Fruit fly (Drosophila melanogaster) whole organism, embryonic: ENCODE results near the gene CG42854.

Source experiments
- Ada2b ChIP-seq: fragments of 200-800 bp; sonication (Bioruptor generic); IDR thresholded peaks from 2 replicates; pipeline ENCODE4 v1.3.6; 2022; ENCODE audit warnings: missing biosample characterization, missing genetic modification characterization
- Antp ChIP-seq: fragments of 200-800 bp; sonication (Bioruptor generic); optimal IDR thresholded peaks from 3 replicates; lab custom pipeline; 2016; ENCODE audit warnings: missing biosample characterization, missing genetic modification characterization
- B-H2 ChIP-seq: fragments of 200-800 bp; sonication (Bioruptor generic); optimal IDR thresholded peaks from 2 replicates; lab custom pipeline; 2018; ENCODE audit warnings: missing biosample characterization, mild to moderate bottlenecking, missing genetic modification characterization
- CG12104 ChIP-seq: fragments of 200-800 bp; sonication (Bioruptor generic); optimal IDR thresholded peaks from 3 replicates; lab custom pipeline; 2016; ENCODE audit warnings: missing biosample characterization, missing genetic modification characterization
- CG12155 ChIP-seq: fragments of 200-800 bp; sonication (Bioruptor generic); optimal IDR thresholded peaks from 3 replicates; lab custom pipeline; 2016; ENCODE audit warnings: missing biosample characterization, missing genetic modification characterization
- CG15514 ChIP-seq: fragments of 200-800 bp; sonication (Bioruptor generic); optimal IDR thresholded peaks from 3 replicates; lab custom pipeline; 2017; ENCODE audit warnings: missing biosample characterization, missing genetic modification characterization, mild to moderate bottlenecking, moderate library complexity, missing genetic modification reagents
- CG17385 ChIP-seq: fragments of 200-800 bp; sonication (Bioruptor generic); optimal IDR thresholded peaks from 3 replicates; lab custom pipeline; 2018; ENCODE audit warnings: missing biosample characterization, mild to moderate bottlenecking, missing genetic modification characterization
- CG17829 ChIP-seq: fragments of 200-800 bp; optimal IDR thresholded peaks from 2 replicates; lab custom pipeline; 2019; ENCODE audit warnings: missing biosample characterization, mild to moderate bottlenecking, missing genetic modification characterization, moderate library complexity
- CG32772 ChIP-seq: fragments of 200-800 bp; sonication (Bioruptor generic); IDR thresholded peaks from 2 replicates; pipeline ENCODE4 v1.3.6; 2022; ENCODE audit warnings: missing biosample characterization, missing genetic modification characterization
- CG4404 ChIP-seq: fragments of 200-800 bp; sonication (Bioruptor generic); IDR thresholded peaks from 2 replicates; pipeline ENCODE4 v1.3.6; 2022; ENCODE audit warnings: missing biosample characterization, missing genetic modification characterization
- CG6765 ChIP-seq: fragments of 200-800 bp; sonication (Bioruptor generic); optimal IDR thresholded peaks from 3 replicates; lab custom pipeline; 2017; ENCODE audit warnings: missing biosample characterization, mild to moderate bottlenecking, missing genetic modification characterization
- CG7357 ChIP-seq: fragments of 200-800 bp; sonication (Bioruptor generic); IDR thresholded peaks from 3 replicates; pipeline ENCODE4 v1.3.6; 2022; ENCODE audit warnings: missing biosample characterization, missing genetic modification characterization
- CG8281 ChIP-seq: fragments of 200-800 bp; sonication (Bioruptor generic); optimal IDR thresholded peaks from 2 replicates; lab custom pipeline; 2018; ENCODE audit warnings: missing biosample characterization, mild to moderate bottlenecking, missing genetic modification characterization, moderate library complexity
- CG8944 ChIP-seq: fragments of 200-800 bp; sonication (Bioruptor generic); optimal IDR thresholded peaks from 3 replicates; lab custom pipeline; 2016; ENCODE audit warnings: missing biosample characterization, missing genetic modification characterization
- CG9727 ChIP-seq: fragments of 200-800 bp; sonication (Bioruptor generic); optimal IDR thresholded peaks from 3 replicates; lab custom pipeline; 2017; ENCODE audit warnings: missing biosample characterization, mild to moderate bottlenecking, missing genetic modification characterization
- Dad ChIP-seq: fragments of 200-800 bp; sonication (Bioruptor generic); optimal IDR thresholded peaks from 3 replicates; lab custom pipeline; 2016; ENCODE audit warnings: missing biosample characterization, missing genetic modification characterization
- Dfd ChIP-seq, 2 experiments: fragments of >200 bp; optimal IDR thresholded peaks; 2 replicates each; lab custom pipeline; 2017; ENCODE audit warnings: missing biosample characterization in 2 of 2, missing genetic modification characterization in 2 of 2
- Drgx ChIP-seq: fragments of 200-800 bp; sonication (Bioruptor generic); IDR thresholded peaks from 2 replicates; pipeline ENCODE4 v1.3.6; 2022; ENCODE audit warnings: missing biosample characterization, missing genetic modification characterization
- Ets65A ChIP-seq: fragments of 200-800 bp; sonication (Bioruptor generic); peaks from one replicate; lab custom pipeline; 2016; ENCODE audit warnings: missing biosample characterization, missing genetic modification characterization
- GATAe ChIP-seq: fragments of 200-800 bp; sonication (Bioruptor generic); conservative IDR thresholded peaks from 2 replicates; pipeline ENCODE4 v1.3.6; 2022; ENCODE audit warnings: missing biosample characterization, missing genetic modification characterization
- HLHmδ ChIP-seq: fragments of 200-800 bp; sonication (Bioruptor generic); optimal IDR thresholded peaks from 2 replicates; lab custom pipeline; 2018; ENCODE audit warnings: missing biosample characterization, mild to moderate bottlenecking, missing genetic modification characterization, moderate library complexity
- Hr3 ChIP-seq: fragments of 200-800 bp; sonication (Bioruptor generic); optimal IDR thresholded peaks from 3 replicates; lab custom pipeline; 2016; ENCODE audit warnings: missing biosample characterization, missing genetic modification characterization
- Meics ChIP-seq: fragments of 200-800 bp; sonication (Bioruptor generic); optimal IDR thresholded peaks from 2 replicates; lab custom pipeline; 2017; ENCODE audit warnings: missing biosample characterization, mild to moderate bottlenecking, missing genetic modification characterization
- Neu2 ChIP-seq: fragments of 200-800 bp; sonication (Bioruptor generic); optimal IDR thresholded peaks from 3 replicates; lab custom pipeline; 2016; ENCODE audit warnings: missing biosample characterization, missing genetic modification characterization, borderline replicate concordance
- Nf-YC ChIP-seq: fragments of 200-800 bp; optimal IDR thresholded peaks from 3 replicates; lab custom pipeline; 2019; ENCODE audit warnings: missing biosample characterization, mild to moderate bottlenecking, missing genetic modification characterization, moderate library complexity
- Poxn ChIP-seq: fragments of 200-800 bp; sonication (Bioruptor generic); IDR thresholded peaks from 2 replicates; pipeline ENCODE4 v1.3.6; 2022; ENCODE audit warnings: missing biosample characterization, missing genetic modification characterization
- Rx ChIP-seq: fragments of 200-800 bp; sonication (Bioruptor generic); IDR thresholded peaks from 2 replicates; pipeline ENCODE4 v1.3.6; 2022; ENCODE audit warnings: missing biosample characterization, missing genetic modification characterization
- Scr ChIP-seq: fragments of 200-800 bp; sonication (Bioruptor generic); IDR thresholded peaks from 2 replicates; pipeline ENCODE4 v1.3.6; 2022; ENCODE audit warnings: missing biosample characterization, missing genetic modification characterization; ENCODE audit not compliant: partially characterized antibody
- Side ChIP-seq: fragments of 200-800 bp; sonication (Bioruptor generic); optimal IDR thresholded peaks from 2 replicates; lab custom pipeline; 2016; ENCODE audit warnings: missing biosample characterization, missing genetic modification characterization
- Sox100B ChIP-seq: fragments of 200-800 bp; sonication (Bioruptor generic); optimal IDR thresholded peaks from 3 replicates; lab custom pipeline; 2018; ENCODE audit warnings: missing biosample characterization, mild to moderate bottlenecking, missing genetic modification characterization
- Xbp1 ChIP-seq: fragments of 200-800 bp; sonication (Bioruptor generic); optimal IDR thresholded peaks from 3 replicates; lab custom pipeline; 2016; ENCODE audit warnings: missing biosample characterization, mild to moderate bottlenecking, missing genetic modification characterization
- bcd ChIP-seq: fragments of 200-800 bp; sonication (Bioruptor generic); optimal IDR thresholded peaks from 2 replicates; lab custom pipeline; 2017; ENCODE audit warnings: missing biosample characterization, mild to moderate bottlenecking, missing genetic modification characterization
- bsh ChIP-seq, 2 experiments: fragments of 200-800 bp; sonication (Bioruptor generic); optimal IDR thresholded peaks; 2 replicates each; lab custom pipeline; 2017 to 2018; ENCODE audit warnings: mild to moderate bottlenecking in 2 of 2, missing biosample characterization in 2 of 2, missing genetic modification characterization in 2 of 2, moderate library complexity in 1 of 2
- cad ChIP-seq: fragments of >200 bp; optimal IDR thresholded peaks from 2 replicates; lab custom pipeline; 2017; ENCODE audit warnings: missing biosample characterization, missing genetic modification characterization
- emc ChIP-seq: fragments of 200-800 bp; sonication (Bioruptor generic); optimal IDR thresholded peaks from 2 replicates; lab custom pipeline; 2016; ENCODE audit warnings: missing biosample characterization, missing genetic modification characterization
- eve ChIP-seq, 2 experiments: fragments of >200 bp; optimal IDR thresholded peaks; 2 replicates each; lab custom pipeline; 2017; ENCODE audit warnings: missing biosample characterization in 2 of 2, missing genetic modification characterization in 2 of 2
- ewg ChIP-seq: fragments of 200-800 bp; sonication (Bioruptor generic); optimal IDR thresholded peaks from 3 replicates; lab custom pipeline; 2017; ENCODE audit warnings: mild to moderate bottlenecking, missing biosample characterization, missing genetic modification reagents, missing genetic modification characterization
- exex ChIP-seq: fragments of 200-800 bp; sonication (Bioruptor generic); optimal IDR thresholded peaks from 4 replicates; lab custom pipeline; 2018; ENCODE audit warnings: missing biosample characterization, mild to moderate bottlenecking, missing genetic modification characterization, moderate library complexity
- fd3F ChIP-seq: fragments of 200-800 bp; sonication (Bioruptor generic); optimal IDR thresholded peaks from 2 replicates; lab custom pipeline; 2018; ENCODE audit warnings: missing biosample characterization, mild to moderate bottlenecking, missing genetic modification characterization, moderate library complexity
- fru ChIP-seq: fragments of >200 bp; optimal IDR thresholded peaks from 2 replicates; lab custom pipeline; 2017
- gce ChIP-seq: fragments of 200-800 bp; sonication (Bioruptor generic); IDR thresholded peaks from 3 replicates; pipeline ENCODE4 v1.3.6; 2022; ENCODE audit warnings: missing biosample characterization, missing genetic modification characterization
- grau ChIP-seq: fragments of 200-800 bp; optimal IDR thresholded peaks from 3 replicates; lab custom pipeline; 2019; ENCODE audit warnings: missing biosample characterization, mild to moderate bottlenecking, missing genetic modification characterization, moderate library complexity
- lmd ChIP-seq: fragments of 200-800 bp; sonication (Bioruptor generic); IDR thresholded peaks from 2 replicates; pipeline ENCODE4 v1.3.6; 2022; ENCODE audit warnings: missing biosample characterization, missing genetic modification characterization
- pb ChIP-seq: fragments of 200-800 bp; sonication (Bioruptor generic); optimal IDR thresholded peaks from 3 replicates; lab custom pipeline; 2016; ENCODE audit warnings: missing biosample characterization, missing genetic modification characterization
- sr ChIP-seq: fragments of 200-800 bp; sonication (Bioruptor generic); IDR thresholded peaks from 3 replicates; pipeline ENCODE4 v1.3.6; 2022; ENCODE audit warnings: missing biosample characterization, missing genetic modification characterization
- ssp ChIP-seq: fragments of 200-800 bp; sonication (Bioruptor generic); IDR thresholded peaks from 2 replicates; pipeline ENCODE4 v1.3.6; 2022; ENCODE audit warnings: missing biosample characterization, missing genetic modification characterization
- tin ChIP-seq: fragments of 200-800 bp; sonication (Bioruptor generic); optimal IDR thresholded peaks from 3 replicates; lab custom pipeline; 2016; ENCODE audit warnings: missing biosample characterization, missing genetic modification characterization
- tll ChIP-seq, 2 experiments: fragments of 200-800 bp in 1 of 2; fragments of >200 bp in 1 of 2; sonication (Bioruptor generic) in 1 of 2; optimal IDR thresholded peaks; 2 replicates each; lab custom pipeline; 2017 to 2019; ENCODE audit warnings: missing biosample characterization in 2 of 2, missing genetic modification characterization in 2 of 2, mild to moderate bottlenecking in 1 of 2, moderate library complexity in 1 of 2
- tna ChIP-seq: fragments of 200-800 bp; sonication (Bioruptor generic); IDR thresholded peaks from 2 replicates; pipeline ENCODE4 v1.3.6; 2022; ENCODE audit warnings: missing biosample characterization, missing genetic modification characterization; ENCODE audit not compliant: partially characterized antibody
- trem ChIP-seq: fragments of 200-800 bp; optimal IDR thresholded peaks from 3 replicates; lab custom pipeline; 2019; ENCODE audit warnings: missing biosample characterization, mild to moderate bottlenecking, missing genetic modification characterization, moderate library complexity
- zen2 ChIP-seq: fragments of 200-800 bp; sonication (Bioruptor generic); IDR thresholded peaks from 3 replicates; pipeline ENCODE4 v1.3.6; 2022; ENCODE audit warnings: missing biosample characterization, missing genetic modification characterization; ENCODE audit not compliant: partially characterized antibody

CG42854 gene

DNA sequence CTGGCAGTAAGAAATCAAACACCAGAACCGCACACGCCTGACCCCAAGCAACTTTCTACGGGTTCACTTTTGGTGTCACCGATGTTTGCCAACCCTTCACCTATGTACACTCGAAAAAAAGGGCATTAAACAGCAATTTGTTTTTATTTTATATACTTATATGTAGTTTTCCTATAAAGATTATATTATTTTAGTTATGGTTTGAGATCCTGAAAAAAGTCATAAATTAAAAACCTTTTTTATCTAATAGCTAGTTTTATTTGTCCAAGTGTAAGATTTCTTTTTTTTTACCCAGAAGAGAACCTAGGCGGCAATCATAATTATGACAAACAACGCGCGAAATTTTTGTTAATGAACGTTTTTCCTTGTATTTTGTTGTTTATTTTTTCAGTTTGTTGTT is 46.6 kb upstream of the CG42854 start (continued):
- TF ChIP-seq grau (peak; percentile 45), exex (no peak), CG8944 (GFP tag; lab: Kevin White, UChicago) (no peak), CG9727 (GFP tag; lab: Kevin White, UChicago) (peak; percentile 61), B-H2 (peak; percentile 70), bsh (GFP tag; optimal IDR thresholded peaks at IDR 0.05; lab: Kevin White, UChicago) (peak in 1 of 2 experiments; percentile 57), emc (GFP tag; lab: Kevin White, UChicago) (no peak), tin (GFP tag; lab: Kevin White, UChicago) (peak; percentile 13), CG7357 (GFP tag; lab: Robert Waterston, UW) (peak; percentile 32; the same call in 1 of the 3 replicates), CG12104 (peak; percentile 10), Rx (GFP tag; lab: Robert Waterston, UW) (no peak), Side (GFP tag; lab: Kevin White, UChicago) (no peak), Antp (GFP tag; lab: Kevin White, UChicago) (no peak), Poxn (GFP tag; lab: Robert Waterston, UW) (no peak), tna (GFP tag; lab: Robert Waterston, UW) (no peak), CG17829 (tag; lab: Kevin White, UChicago) (peak; percentile 58), ewg (GFP tag; lab: Kevin White, UChicago) (peak; percentile 0), Sox100B (GFP tag; lab: Kevin White, UChicago) (peak; percentile 39), HLHmδ (GFP tag; lab: Kevin White, UChicago) (no peak), Xbp1 (peak; percentile 35), Nf-YC (tag; lab: Kevin White, UChicago) (peak; percentile 5), Meics (GFP tag; lab: Kevin White, UChicago) (peak; percentile 55), GATAe (no peak), lmd (GFP tag; lab: Robert Waterston, UW) (peak; percentile 60; the same call in 1 of the 2 replicates), Neu2 (GFP tag; lab: Kevin White, UChicago) (no peak), gce (GFP tag; lab: Robert Waterston, UW) (no peak), CG32772 (GFP tag; lab: Robert Waterston, UW) (0 out of 2 replicates have a peak, but pooled peaks have one; percentile 30), eve (GFP tag; optimal IDR thresholded peaks at IDR 0.05; lab: Kevin White, UChicago) (peak in 1 of 2 experiments; percentile 36), CG8281 (tag; lab: Kevin White, UChicago) (peak; percentile 4), cad (GFP tag; lab: Kevin White, UChicago) (no peak), Ada2b (GFP tag; lab: Robert Waterston, UW) (peak; percentile 64), tll (GFP tag; optimal IDR thresholded peaks at IDR 0.05; lab: Kevin White, UChicago) (no peak), bcd (peak; percentile 49), Ets65A (GFP tag; lab: Kevin White, UChicago) (peak; percentile 85), CG12155 (GFP tag; lab: Kevin White, UChicago) (no peak), Drgx (no peak; the same call in 1 of the 2 replicates), Scr (GFP tag; lab: Robert Waterston, UW) (no peak), fru (no peak), trem (peak; percentile 9), sr (GFP tag; lab: Robert Waterston, UW) (no peak), zen2 (no peak), pb (GFP tag; lab: Kevin White, UChicago) (no peak), Hr3 (GFP tag; lab: Kevin White, UChicago) (peak; percentile 33), ssp (GFP tag; lab: Robert Waterston, UW) (peak; percentile 34; the same call in 1 of the 2 replicates), Dad (no peak), CG6765 (peak; percentile 22), fd3F (GFP tag; lab: Kevin White, UChicago) (peak; percentile 59), Dfd (GFP tag; optimal IDR thresholded peaks at IDR 0.05; lab: Kevin White, UChicago) (no peak), CG4404 (0 out of 2 replicates have a peak, but pooled peaks have one; percentile 19), CG17385 (GFP tag; lab: Kevin White, UChicago) (peak; percentile 25), CG15514 (GFP tag; lab: Kevin White, UChicago) (peak; percentile 26)
